Worm (Caenorhabditis elegans): ENCODE measurements around the gene T25D3.4.

ce11 chrII:163229-163628, 16.2 kb downstream of the T25D3.4 start:
- TF ChIP-seq sea-1 (GFP tag; conservative IDR thresholded peaks at IDR 0.05) (no peak), B0310.2 (tag; optimal IDR thresholded peaks at IDR 0.05) (no peak), ama-1 (optimal IDR thresholded peaks at IDR 0.05) (no peak), scrt-1 (GFP tag; IDR thresholded peaks at IDR 0.05) (no peak), tra-4 (tag; optimal IDR thresholded peaks at IDR 0.05) (no peak), ceh-36 (tag; optimal IDR thresholded peaks at IDR 0.05) (no peak), F13C5.2 (tag; optimal IDR thresholded peaks at IDR 0.05) (no peak), tbx-37 (GFP tag; conservative IDR thresholded peaks at IDR 0.05) (no peak), tbx-11 (GFP tag; IDR thresholded peaks at IDR 0.05) (no peak), hmbx-1 (tag; optimal IDR thresholded peaks at IDR 0.05) (no peak), flt-1 (GFP tag; IDR thresholded peaks at IDR 0.05) (no peak), ceh-13 (GFP tag; optimal IDR thresholded peaks at IDR 0.05) (no peak), ets-7 (tag; optimal IDR thresholded peaks at IDR 0.05) (no peak), hmg-4 (GFP tag; optimal IDR thresholded peaks at IDR 0.05) (no peak)

All from whole organism, early embryonic.